Worm (Caenorhabditis elegans) whole organism, L1 larva: ENCODE measurements around the gene fmo-3.

ENCODE experiments used
- C04F5.9 ChIP-seq: sonication (generic microtip); optimal IDR thresholded peaks from 2 replicates; lab custom pipeline; 2016; ENCODE audit warnings: missing genetic modification characterization, missing compliant biosample characterization
- C16A3.4 ChIP-seq: fragments of 150-350 bp; optimal IDR thresholded peaks from 2 replicates; lab custom pipeline; 2014; ENCODE audit warnings: missing biosample characterization, missing genetic modification characterization
- C34B4.2 ChIP-seq: sonication (generic microtip); optimal IDR thresholded peaks from 2 replicates; lab custom pipeline; 2017; ENCODE audit warnings: mild to moderate bottlenecking, missing genetic modification characterization, missing compliant biosample characterization
- F16B12.6 ChIP-seq: fragments of 150-350 bp; optimal IDR thresholded peaks from 2 replicates; lab custom pipeline; 2014; ENCODE audit warnings: missing biosample characterization, missing genetic modification characterization
- Y116A8C.19 ChIP-seq: sonication (generic microtip); optimal IDR thresholded peaks from 2 replicates; lab custom pipeline; 2016; ENCODE audit warnings: missing compliant biosample characterization, missing genetic modification characterization, borderline replicate concordance
- aha-1 ChIP-seq: fragments of 150-350 bp; optimal IDR thresholded peaks from 2 replicates; lab custom pipeline; 2014; ENCODE audit warnings: missing biosample characterization, missing genetic modification characterization
- alr-1 ChIP-seq: fragments of 200-800 bp; sonication (Bioruptor generic); optimal IDR thresholded peaks from 2 replicates; lab custom pipeline; 2018; ENCODE audit warnings: borderline replicate concordance, mild to moderate bottlenecking, missing genetic modification characterization, missing compliant biosample characterization
- ama-1 ChIP-seq: fragments of 150-350 bp; optimal IDR thresholded peaks from 2 replicates; lab custom pipeline; 2014
- blmp-1 ChIP-seq: fragments of 150-350 bp; optimal IDR thresholded peaks from 2 replicates; lab custom pipeline; 2014; ENCODE audit warnings: missing biosample characterization, missing genetic modification characterization
- ceh-63 ChIP-seq: fragments of 200-800 bp; sonication (Bioruptor generic); optimal IDR thresholded peaks from 2 replicates; lab custom pipeline; 2018; ENCODE audit warnings: mild to moderate bottlenecking, missing genetic modification characterization, missing compliant biosample characterization
- ceh-8 ChIP-seq: fragments of 200-800 bp; sonication (Bioruptor generic); optimal IDR thresholded peaks from 2 replicates; lab custom pipeline; 2018; ENCODE audit warnings: mild to moderate bottlenecking, missing genetic modification characterization, moderate library complexity, missing compliant biosample characterization
- ceh-82 ChIP-seq, 3 experiments: fragments of 150-350 bp in 1 of 3; sonication (generic microtip) in 2 of 3; optimal IDR thresholded peaks; 2 replicates each; lab custom pipeline; 2014 to 2017; ENCODE audit warnings: missing biosample characterization in 3 of 3, missing genetic modification characterization in 3 of 3
- ceh-88 ChIP-seq: fragments of 200-800 bp; sonication (Bioruptor generic); IDR thresholded peaks from 2 replicates; pipeline ENCODE4 v1.3.6; 2022; ENCODE audit warnings: missing genetic modification characterization, missing compliant biosample characterization
- ceh-90 ChIP-seq: sonication (generic microtip); optimal IDR thresholded peaks from 2 replicates; lab custom pipeline; 2016; ENCODE audit warnings: missing genetic modification characterization, missing compliant biosample characterization
- ces-1 ChIP-seq: fragments of 150-350 bp; optimal IDR thresholded peaks from 2 replicates; lab custom pipeline; 2014; ENCODE audit warnings: missing biosample characterization, missing genetic modification reagents, missing genetic modification characterization
- dsc-1 ChIP-seq: sonication (generic microtip); optimal IDR thresholded peaks from 2 replicates; lab custom pipeline; 2016; ENCODE audit warnings: mild to moderate bottlenecking, missing genetic modification characterization, missing compliant biosample characterization
- efl-1 ChIP-seq, 4 experiments: fragments of 150-350 bp; optimal IDR thresholded peaks in 3 of 4; peaks in 1 of 4; 1 replicate in 1 of 4; 2 replicates in 3 of 4; lab custom pipeline; 2014; ENCODE audit warnings: missing biosample characterization in 2 of 4, missing genetic modification characterization in 2 of 4, missing genetic modification reagents in 2 of 4
- efl-3 ChIP-seq: fragments of 200-800 bp; sonication (Bioruptor generic); optimal IDR thresholded peaks from 2 replicates; lab custom pipeline; 2018; ENCODE audit warnings: mild to moderate bottlenecking, missing genetic modification characterization, missing compliant biosample characterization
- egl-13 ChIP-seq: sonication (generic microtip); optimal IDR thresholded peaks from 2 replicates; lab custom pipeline; 2016; ENCODE audit warnings: missing genotype, missing genetic modification reagents, missing genetic modification characterization, missing compliant biosample characterization
- egl-27 ChIP-seq, 2 experiments: fragments of 150-350 bp in 1 of 2; sonication (generic microtip); optimal IDR thresholded peaks; 3 replicates each; lab custom pipeline; 2017 to 2018; ENCODE audit warnings: missing biosample characterization in 2 of 2, missing genetic modification characterization in 2 of 2, missing genetic modification reagents in 2 of 2
- elt-2 ChIP-seq: sonication (generic microtip); optimal IDR thresholded peaks from 2 replicates; lab custom pipeline; 2016; ENCODE audit warnings: missing genetic modification characterization, mild to moderate bottlenecking, inconsistent platforms, missing compliant biosample characterization, missing genetic modification reagents
- elt-3 ChIP-seq, 6 experiments: fragments of 150-350 bp in 1 of 6; sonication (generic microtip); optimal IDR thresholded peaks; 2 replicates each; lab custom pipeline; 2017 to 2018; ENCODE audit warnings: missing biosample characterization in 6 of 6, missing genetic modification characterization in 6 of 6, inconsistent platforms in 1 of 6
- ets-5 ChIP-seq: fragments of 200-800 bp; sonication (Bioruptor generic); IDR thresholded peaks from 2 replicates; pipeline ENCODE4 v1.3.6; 2022; ENCODE audit warnings: missing genetic modification characterization, missing compliant biosample characterization
- fkh-4 ChIP-seq: sonication (generic microtip); optimal IDR thresholded peaks from 2 replicates; lab custom pipeline; 2016; ENCODE audit warnings: missing compliant biosample characterization, missing genetic modification characterization, borderline replicate concordance
- fkh-8 ChIP-seq: sonication (generic microtip); optimal IDR thresholded peaks from 2 replicates; lab custom pipeline; 2016; ENCODE audit warnings: mild to moderate bottlenecking, missing genetic modification characterization, missing compliant biosample characterization
- fos-1 ChIP-seq: fragments of 150-350 bp; optimal IDR thresholded peaks from 2 replicates; lab custom pipeline; 2014; ENCODE audit warnings: missing biosample characterization, missing genetic modification characterization
- hlh-17 ChIP-seq: fragments of 200-800 bp; sonication (Bioruptor generic); optimal IDR thresholded peaks from 2 replicates; lab custom pipeline; 2018; ENCODE audit warnings: missing genetic modification characterization, mild to moderate bottlenecking, missing compliant biosample characterization, moderate library complexity, borderline replicate concordance
- hpl-2 ChIP-seq: fragments of 150-350 bp; optimal IDR thresholded peaks from 2 replicates; lab custom pipeline; 2014; ENCODE audit warnings: missing biosample characterization, missing genetic modification reagents, missing genetic modification characterization
- isw-1 ChIP-seq: fragments of 200-800 bp; sonication (Bioruptor generic); IDR thresholded peaks from 2 replicates; pipeline ENCODE4 v1.3.6; 2022; ENCODE audit warnings: missing genetic modification characterization, missing compliant biosample characterization
- jun-1 ChIP-seq: fragments of 150-350 bp; optimal IDR thresholded peaks from 2 replicates; lab custom pipeline; 2014; ENCODE audit warnings: missing biosample characterization, missing genetic modification reagents, missing genetic modification characterization
- lin-35 ChIP-seq, 2 experiments: fragments of 150-350 bp; optimal IDR thresholded peaks; 2 replicates each; lab custom pipeline; 2014; ENCODE audit warnings: missing biosample characterization in 2 of 2, missing genetic modification characterization in 2 of 2, missing genetic modification reagents in 2 of 2
- lir-3 ChIP-seq: sonication (generic microtip); optimal IDR thresholded peaks from 2 replicates; lab custom pipeline; 2016; ENCODE audit warnings: mild to moderate bottlenecking, missing genetic modification characterization, moderate library complexity, missing compliant biosample characterization; ENCODE audit not compliant: poor library complexity
- mdl-1 ChIP-seq, 2 experiments: fragments of 150-350 bp; optimal IDR thresholded peaks; 2 replicates each; lab custom pipeline; 2014 to 2017; ENCODE audit warnings: missing biosample characterization in 2 of 2, missing genetic modification characterization in 2 of 2, inconsistent platforms in 1 of 2
- nhr-11 ChIP-seq: fragments of 150-350 bp; optimal IDR thresholded peaks from 2 replicates; lab custom pipeline; 2014; ENCODE audit warnings: missing biosample characterization, missing genetic modification characterization
- nhr-12 ChIP-seq: sonication (generic microtip); optimal IDR thresholded peaks from 2 replicates; lab custom pipeline; 2017; ENCODE audit warnings: missing biosample characterization, missing genetic modification characterization
- nhr-19 ChIP-seq: fragments of 200-800 bp; sonication (Bioruptor generic); conservative IDR thresholded peaks from 2 replicates; pipeline ENCODE4 v1.3.6; 2022; ENCODE audit warnings: missing genetic modification characterization, missing compliant biosample characterization
- nhr-237 ChIP-seq: fragments of 150-350 bp; optimal IDR thresholded peaks from 2 replicates; lab custom pipeline; 2014; ENCODE audit warnings: missing biosample characterization, missing genetic modification characterization
- nhr-47 ChIP-seq: sonication (generic microtip); optimal IDR thresholded peaks from 2 replicates; lab custom pipeline; 2016; ENCODE audit warnings: mild to moderate bottlenecking, missing genetic modification characterization, moderate library complexity, missing compliant biosample characterization
- nhr-84 ChIP-seq: sonication (generic microtip); optimal IDR thresholded peaks from 2 replicates; lab custom pipeline; 2017; ENCODE audit warnings: missing biosample characterization, missing genetic modification characterization
- nhr-90 ChIP-seq: sonication (generic microtip); optimal IDR thresholded peaks from 2 replicates; lab custom pipeline; 2016; ENCODE audit warnings: mild to moderate bottlenecking, missing genetic modification characterization, missing compliant biosample characterization; ENCODE audit not compliant: poor library complexity
- pag-3 ChIP-seq: sonication (generic microtip); optimal IDR thresholded peaks from 2 replicates; lab custom pipeline; 2017; ENCODE audit warnings: missing genetic modification characterization, mild to moderate bottlenecking, missing compliant biosample characterization, antibody characterized with exemption, borderline replicate concordance; ENCODE audit not compliant: insufficient read depth
- pax-3 ChIP-seq: fragments of 200-800 bp; sonication (Bioruptor generic); optimal IDR thresholded peaks from 2 replicates; lab custom pipeline; 2018; ENCODE audit warnings: mild to moderate bottlenecking, missing genetic modification characterization, moderate library complexity, missing compliant biosample characterization
- sox-4 ChIP-seq: sonication (generic microtip); optimal IDR thresholded peaks from 2 replicates; lab custom pipeline; 2016; ENCODE audit warnings: missing genetic modification characterization, missing compliant biosample characterization
- sup-37 ChIP-seq: fragments of 200-800 bp; sonication (Bioruptor generic); optimal IDR thresholded peaks from 2 replicates; lab custom pipeline; 2018; ENCODE audit warnings: mild to moderate bottlenecking, missing genetic modification characterization, missing compliant biosample characterization
- unc-30 ChIP-seq: sonication (generic microtip); optimal IDR thresholded peaks from 2 replicates; lab custom pipeline; 2017; ENCODE audit warnings: missing biosample characterization, missing genetic modification characterization
- unc-62 ChIP-seq: fragments of 150-350 bp; optimal IDR thresholded peaks from 2 replicates; lab custom pipeline; 2014; ENCODE audit warnings: missing biosample characterization, missing genetic modification reagents, missing genetic modification characterization
- unc-98 ChIP-seq: fragments of 200-800 bp; sonication (Bioruptor generic); IDR thresholded peaks from 2 replicates; pipeline ENCODE4 v1.3.6; 2022; ENCODE audit warnings: missing genetic modification characterization, missing compliant biosample characterization
- vab-15 ChIP-seq: sonication (generic microtip); optimal IDR thresholded peaks from 2 replicates; lab custom pipeline; 2017; ENCODE audit warnings: missing genotype, mild to moderate bottlenecking, missing genetic modification characterization, missing compliant biosample characterization
- zag-1 ChIP-seq: fragments of 150-350 bp; optimal IDR thresholded peaks from 2 replicates; lab custom pipeline; 2014; ENCODE audit warnings: missing biosample characterization, missing genetic modification characterization
- zip-4 ChIP-seq: fragments of 200-800 bp; sonication (Bioruptor generic); optimal IDR thresholded peaks from 2 replicates; lab custom pipeline; 2018; ENCODE audit warnings: mild to moderate bottlenecking, missing genetic modification characterization, moderate library complexity, missing compliant biosample characterization
- ztf-11 ChIP-seq, 2 experiments: sonication (generic microtip); optimal IDR thresholded peaks; 2 replicates each; lab custom pipeline; 2016 to 2017; ENCODE audit warnings: missing genetic modification characterization in 2 of 2, missing biosample characterization in 1 of 2, missing compliant biosample characterization in 1 of 2
- ztf-4 ChIP-seq: fragments of 150-350 bp; optimal IDR thresholded peaks from 2 replicates; lab custom pipeline; 2014; ENCODE audit warnings: missing biosample characterization, missing genetic modification characterization

fmo-3 gene

DNA sequence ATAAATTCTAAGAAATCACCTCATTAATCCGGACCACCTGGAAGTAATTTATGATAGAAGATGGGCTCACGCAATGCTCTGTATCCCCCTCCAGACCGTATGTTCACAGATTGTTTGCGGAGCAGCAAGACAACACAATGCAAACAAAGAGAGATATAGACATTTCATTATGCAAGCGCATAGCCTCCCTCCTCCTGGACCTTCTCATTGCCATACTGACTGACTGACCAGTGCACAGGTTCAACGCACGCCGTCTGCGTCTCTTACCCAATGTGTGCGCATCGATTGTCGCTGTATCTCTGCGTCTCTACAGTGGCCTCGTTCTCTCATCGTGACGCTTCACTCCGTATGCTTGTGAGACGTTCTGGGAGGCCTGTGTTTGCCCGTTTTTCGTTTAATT, 42.8 kb upstream of the fmo-3 start:
- no peak for TF ChIP-seq blmp-1 (tag; lab: Kevin White, UChicago)
- TF ChIP-seq ces-1 (GFP tag; lab: Kevin White, UChicago): no peak
- TF ChIP-seq ceh-82 (tag; optimal IDR thresholded peaks at IDR 0.05; lab: Kevin White, UChicago): peak; percentile 15 to 67 (median 40)
- TF ChIP-seq alr-1 (tag; lab: Kevin White, UChicago): no peak
- no peak for TF ChIP-seq vab-15 (tag; lab: Kevin White, UChicago)
- TF ChIP-seq ceh-8 (GFP tag; lab: Kevin White, UChicago): no peak
- no peak for TF ChIP-seq sup-37 (GFP tag; lab: Kevin White, UChicago)
- no peak for TF ChIP-seq ets-5 (GFP tag; lab: Robert Waterston, UW)
- TF ChIP-seq F16B12.6 (tag; lab: Kevin White, UChicago): peak; percentile 29
- TF ChIP-seq nhr-19 (GFP tag; lab: Robert Waterston, UW): no peak
- TF ChIP-seq pax-3 (tag; lab: Kevin White, UChicago): no peak
- no peak for TF ChIP-seq lir-3
- TF ChIP-seq unc-30 (tag; lab: Kevin White, UChicago): no peak
- TF ChIP-seq zag-1 (tag; lab: Kevin White, UChicago): no peak
- TF ChIP-seq elt-2: no peak
- TF ChIP-seq nhr-12 (tag; lab: Kevin White, UChicago): no peak
- peak in 1 of 2 experiments; percentile 48 for TF ChIP-seq mdl-1 (tag; optimal IDR thresholded peaks at IDR 0.05; lab: Kevin White, UChicago)
- no peak for TF ChIP-seq ceh-63 (GFP tag; lab: Kevin White, UChicago)
- no peak for TF ChIP-seq elt-3 (tag; optimal IDR thresholded peaks at IDR 0.05; lab: Kevin White, UChicago)
- TF ChIP-seq nhr-47 (tag; lab: Kevin White, UChicago): peak; percentile 66
- no peak for TF ChIP-seq ztf-4 (tag; lab: Kevin White, UChicago)
- no peak for TF ChIP-seq ama-1
- TF ChIP-seq ceh-88 (GFP tag; lab: Robert Waterston, UW): no peak
- TF ChIP-seq pag-3 (tag; lab: Kevin White, UChicago): no peak
- no peak for TF ChIP-seq nhr-237 (tag; lab: Kevin White, UChicago)
- TF ChIP-seq Y116A8C.19 (tag; lab: Kevin White, UChicago): no peak
- no peak for TF ChIP-seq unc-62
- no peak for TF ChIP-seq efl-3 (GFP tag; lab: Kevin White, UChicago)
- TF ChIP-seq zip-4 (GFP tag; lab: Kevin White, UChicago): no peak
- no peak for TF ChIP-seq aha-1 (tag; lab: Kevin White, UChicago)
- no peak for TF ChIP-seq C34B4.2 (tag; lab: Kevin White, UChicago)
- peak; percentile 11 for TF ChIP-seq fkh-8 (tag; lab: Kevin White, UChicago)
- TF ChIP-seq sox-4 (tag; lab: Kevin White, UChicago): no peak
- no peak for TF ChIP-seq jun-1 (tag; lab: Kevin White, UChicago)
- no peak for TF ChIP-seq nhr-11 (tag; lab: Kevin White, UChicago)
- peak; percentile 23 for TF ChIP-seq nhr-90 (tag; lab: Kevin White, UChicago)
- no peak for TF ChIP-seq hlh-17 (GFP tag; lab: Kevin White, UChicago)
- TF ChIP-seq dsc-1: peak; percentile 81
- no peak for TF ChIP-seq fos-1
- TF ChIP-seq isw-1: no peak
- no peak for TF ChIP-seq egl-27 (tag; optimal IDR thresholded peaks at IDR 0.05; lab: Kevin White, UChicago)
- no peak for TF ChIP-seq ceh-90 (tag; lab: Kevin White, UChicago)
- TF ChIP-seq nhr-84 (tag; lab: Kevin White, UChicago): no peak
- TF ChIP-seq fkh-4 (tag; lab: Kevin White, UChicago): peak; percentile 33
- TF ChIP-seq unc-98 (GFP tag; lab: Robert Waterston, UW): no peak
- TF ChIP-seq lin-35 (GFP tag; optimal IDR thresholded peaks at IDR 0.05; lab: Kevin White, UChicago): peak; percentile 45 to 57
- TF ChIP-seq egl-13 (tag; lab: Kevin White, UChicago): no peak
- no peak for TF ChIP-seq C04F5.9
- TF ChIP-seq hpl-2 (GFP tag; lab: Kevin White, UChicago): no peak
- peak; percentile 66 to 81 for TF ChIP-seq efl-1 (optimal IDR thresholded peaks at IDR 0.05; lab: Kevin White, UChicago)
- TF ChIP-seq efl-1 (GFP tag; optimal IDR thresholded peaks at IDR 0.05 in 1 of 2; lab: Kevin White, UChicago): peak; percentile 43 to 89
- peak in 1 of 2 experiments; percentile 73 for TF ChIP-seq ztf-11 (tag; optimal IDR thresholded peaks at IDR 0.05; lab: Kevin White, UChicago)
- TF ChIP-seq C16A3.4: peak; percentile 10
